Worm (Caenorhabditis elegans): ENCODE results near the gene nspc-7.

DNA sequence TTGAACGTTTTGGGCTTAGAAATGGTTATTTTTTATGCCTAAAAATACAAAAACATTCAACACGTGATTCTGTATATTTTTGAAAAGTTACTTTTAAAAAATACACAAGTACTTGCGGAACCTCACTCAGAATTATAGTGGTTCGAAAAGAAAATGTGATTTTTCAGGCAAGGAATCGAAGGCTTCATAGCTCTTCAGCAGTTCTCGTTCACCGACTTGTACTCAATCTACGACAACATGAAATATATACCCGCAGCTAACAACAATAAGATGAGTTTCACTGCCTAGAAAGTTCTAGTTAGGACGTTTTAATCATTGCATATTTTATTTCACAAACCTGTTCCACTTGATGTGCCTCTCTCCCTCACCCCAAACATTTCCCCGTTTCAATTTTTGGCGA is 20.9 kb downstream of the nspc-7 start:
- TF ChIP-seq fos-1 (tag; optimal IDR thresholded peaks at IDR 0.05) (no peak), nhr-23 (tag; optimal IDR thresholded peaks at IDR 0.05) (no peak), egl-27 (tag; optimal IDR thresholded peaks at IDR 0.05) (no peak), mab-5 (tag; optimal IDR thresholded peaks at IDR 0.05) (no peak), unc-62 (GFP tag; optimal IDR thresholded peaks at IDR 0.05) (no peak), nhr-12 (tag; optimal IDR thresholded peaks at IDR 0.05) (no peak), unc-39 (tag; optimal IDR thresholded peaks at IDR 0.05) (no peak), nhr-237 (tag; optimal IDR thresholded peaks at IDR 0.05) (no peak), skn-1 (tag; optimal IDR thresholded peaks at IDR 0.05) (no peak), ceh-82 (tag; optimal IDR thresholded peaks at IDR 0.05) (no peak), lin-11 (tag; optimal IDR thresholded peaks at IDR 0.05) (no peak), nhr-11 (tag; optimal IDR thresholded peaks at IDR 0.05) (no peak), aly-2 (tag; optimal IDR thresholded peaks at IDR 0.05) (no peak)
